3 worm cellular contexts compared by ENCODE assay signal in genomic region chrIII:2410925-2411450, ce11.
TF ChIP-seq lines count a peak whose summit lies in the region.

mrpl-30 (minus strand) TSS chrIII:2410975.

TF ChIP-seq in whole organism, L3 larva, 47 proteins besides CTCF, POLR2A, EP300 and RAD21:
- TF ChIP-seq ceh-28 (tag; optimal IDR thresholded peaks at IDR 0.05; lab: Kevin White, UChicago) = peak; percentile 76
- TF ChIP-seq elt-2 (tag; optimal IDR thresholded peaks at IDR 0.05; lab: Kevin White, UChicago) = no peak

TF ChIP-seq in whole organism, L4 larva, 104 proteins besides CTCF, POLR2A, EP300 and RAD21:
- TF ChIP-seq nhr-6 (tag; optimal IDR thresholded peaks at IDR 0.05; lab: Kevin White, UChicago) (no peak), unc-130 (GFP tag; optimal IDR thresholded peaks at IDR 0.05; lab: Kevin White, UChicago) (no peak), ceh-28 (tag; optimal IDR thresholded peaks at IDR 0.05; lab: Kevin White, UChicago) (peak; percentile 93), madf-5 (GFP tag; IDR thresholded peaks at IDR 0.05; lab: Robert Waterston, UW) (no peak), daf-8 (GFP tag; IDR thresholded peaks at IDR 0.05; lab: Robert Waterston, UW) (no peak), dpl-1 (GFP tag; optimal IDR thresholded peaks at IDR 0.05; lab: Kevin White, UChicago) (no peak), rbr-2 (tag; optimal IDR thresholded peaks at IDR 0.05; lab: Kevin White, UChicago) (no peak), daf-16 (GFP tag; optimal IDR thresholded peaks at IDR 0.05; lab: Kevin White, UChicago) (no peak), daf-16 (tag; optimal IDR thresholded peaks at IDR 0.05; lab: Kevin White, UChicago) (no peak), aha-1 (tag; lab: Kevin White, UChicago) (no peak)

TF ChIP-seq in whole organism, midembryonic, 9 proteins besides CTCF, POLR2A, EP300 and RAD21:
- no peak for TF ChIP-seq klf-2 (GFP tag; conservative IDR thresholded peaks at IDR 0.05; lab: Robert Waterston, UW)
- no peak for TF ChIP-seq flt-1 (GFP tag; IDR thresholded peaks at IDR 0.05; lab: Robert Waterston, UW)
- TF ChIP-seq T22C8.4 (GFP tag; IDR thresholded peaks at IDR 0.05; lab: Robert Waterston, UW) = 0 out of 2 replicates have a peak, but pooled peaks have one; percentile 47
- no peak for TF ChIP-seq ref-1 (GFP tag; conservative IDR thresholded peaks at IDR 0.05; lab: Robert Waterston, UW)
- TF ChIP-seq cog-1 (tag; optimal IDR thresholded peaks at IDR 0.05; lab: Kevin White, UChicago) = no peak
- no peak for TF ChIP-seq tab-1 (GFP tag; IDR thresholded peaks at IDR 0.05; lab: Robert Waterston, UW)
- no peak for TF ChIP-seq ztf-23 (GFP tag; IDR thresholded peaks at IDR 0.05; lab: Robert Waterston, UW)
- TF ChIP-seq med-1 (GFP tag; optimal IDR thresholded peaks at IDR 0.05; lab: Kevin White, UChicago; ENCODE audit: insufficient read depth) = no peak
- no peak for TF ChIP-seq ztf-29 (GFP tag; IDR thresholded peaks at IDR 0.05; lab: Robert Waterston, UW)
TF ChIP-seq in whole organism, midembryonic: peak in this region for 1.

Comparison
In these comparisons a context has a peak if more than half of its experiments do, and no peak if none do; other contexts are left out.
1. Of the 28 proteins assayed by ChIP-seq in both whole organism, L4 larva and whole organism, L3 larva: peak only in whole organism, L4 larva: none; only in whole organism, L3 larva: none; in both: ceh-28; in neither: 27.